Fruit fly (Drosophila melanogaster): ENCODE data around the gene CG33695.

DNA sequence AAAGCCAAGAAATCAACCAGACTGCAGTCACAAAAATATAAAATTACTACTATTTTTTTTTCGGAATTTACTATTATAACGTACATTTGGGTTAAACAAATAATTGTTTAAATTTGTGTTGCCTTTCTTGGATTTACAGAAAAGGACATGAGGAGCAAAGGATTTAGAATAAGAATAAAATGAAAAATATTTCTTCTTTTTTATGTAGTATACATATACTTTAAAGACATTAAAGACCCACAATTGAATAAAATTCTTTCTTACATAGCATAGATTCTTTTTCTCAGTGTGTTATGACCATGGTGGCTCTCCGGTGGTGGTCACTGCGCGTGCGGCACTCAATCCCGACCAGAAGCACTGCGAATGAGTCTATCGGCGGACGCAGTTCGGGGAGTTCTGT, 41.4 kb downstream of the CG33695 start:
- TF ChIP-seq Hr96 (GFP tag; optimal IDR thresholded peaks at IDR 0.05) (no peak), CG7101 (tag; optimal IDR thresholded peaks at IDR 0.05) (no peak), ovo (GFP tag; optimal IDR thresholded peaks at IDR 0.05) (no peak), CG1620 (GFP tag; optimal IDR thresholded peaks at IDR 0.05) (no peak)
